Fruit fly (Drosophila melanogaster): Measurements from ENCODE around the gene CG32213.
A peak's percentile ranks its signal among the peaks of the same experiment; 100 is the strongest.

Gene CG32213

dm6 chr3L:19499334-19499733 lies 23.7 kb downstream of the CG32213 start:
- TF ChIP-seq h (GFP tag; optimal IDR thresholded peaks at IDR 0.05) (no peak), Abd-B (GFP tag; optimal IDR thresholded peaks at IDR 0.05) (no peak), foxo (GFP tag; optimal IDR thresholded peaks at IDR 0.05) (no peak), HLH106 (tag; optimal IDR thresholded peaks at IDR 0.05) (no peak), Hr83 (GFP tag; optimal IDR thresholded peaks at IDR 0.05; ENCODE audit: poor library complexity, severe bottlenecking) (no peak)

dm6 chr3L:19500698-19501097 lies 25.1 kb downstream of the CG32213 start, which contains the start of gene CG9451:
TSS of gene CG9451 (minus strand) at chr3L:19500798.
- no peak for TF ChIP-seq fru (GFP tag; optimal IDR thresholded peaks at IDR 0.05)
- no peak for TF ChIP-seq sage (GFP tag; optimal IDR thresholded peaks at IDR 0.05)
- TF ChIP-seq ey (GFP tag; optimal IDR thresholded peaks at IDR 0.05), result no peak
- no peak for TF ChIP-seq sv (GFP tag; optimal IDR thresholded peaks at IDR 0.05)
- no peak for TF ChIP-seq Sp1 (GFP tag; optimal IDR thresholded peaks at IDR 0.05)
- TF ChIP-seq woc (GFP tag; optimal IDR thresholded peaks at IDR 0.05), result no peak
- TF ChIP-seq lola (GFP tag; optimal IDR thresholded peaks at IDR 0.05), result no peak
- no peak for TF ChIP-seq dmrt93B (GFP tag; optimal IDR thresholded peaks at IDR 0.05)
- TF ChIP-seq Myc (optimal IDR thresholded peaks at IDR 0.05), result no peak

- TF ChIP-seq lola (GFP tag; optimal IDR thresholded peaks at IDR 0.05) (no peak), Vsx2 (GFP tag; optimal IDR thresholded peaks at IDR 0.05; ENCODE audit: partially characterized antibody) (no peak), Hr83 (GFP tag; optimal IDR thresholded peaks at IDR 0.05; ENCODE audit: poor library complexity, severe bottlenecking) (no peak), Sp1 (GFP tag; optimal IDR thresholded peaks at IDR 0.05) (no peak), Dif (GFP tag; optimal IDR thresholded peaks at IDR 0.05; ENCODE audit: partially characterized antibody) (no peak), pan (optimal IDR thresholded peaks at IDR 0.05) (no peak), Hnf4 (GFP tag; optimal IDR thresholded peaks at IDR 0.05) (no peak), sage (GFP tag; optimal IDR thresholded peaks at IDR 0.05) (no peak)
Observed at dm6 chr3L:19503770-19504169, 28.1 kb downstream of the CG32213 start, which contains the start of gene CG9452. TSS of gene CG9452 (minus strand) at chr3L:19503870.

dm6 chr3L:19504719-19505118 lies 29.1 kb downstream of the CG32213 start:
- no peak for TF ChIP-seq dmrt93B (GFP tag; optimal IDR thresholded peaks at IDR 0.05)
- no peak for TF ChIP-seq dl (GFP tag; optimal IDR thresholded peaks at IDR 0.05; ENCODE audit: insufficient read depth in 1 of 2, partially characterized antibody in 2 of 2)
- no peak for TF ChIP-seq HLH106 (tag; optimal IDR thresholded peaks at IDR 0.05)
- TF ChIP-seq br (GFP tag; optimal IDR thresholded peaks at IDR 0.05), result peak; percentile 34
- no peak for TF ChIP-seq jim (GFP tag; optimal IDR thresholded peaks at IDR 0.05)
- TF ChIP-seq Dif (GFP tag; optimal IDR thresholded peaks at IDR 0.05; ENCODE audit: partially characterized antibody), result no peak
- no peak for TF ChIP-seq dsf (GFP tag; optimal IDR thresholded peaks at IDR 0.05; ENCODE audit: borderline replicate concordance)
- no peak for TF ChIP-seq CG9705 (GFP tag; optimal IDR thresholded peaks at IDR 0.05)
- no peak for TF ChIP-seq lola (GFP tag; optimal IDR thresholded peaks at IDR 0.05)
- no peak for TF ChIP-seq pan (optimal IDR thresholded peaks at IDR 0.05)
- no peak for TF ChIP-seq N (GFP tag; optimal IDR thresholded peaks at IDR 0.05)
- no peak for TF ChIP-seq Vsx2 (GFP tag; optimal IDR thresholded peaks at IDR 0.05; ENCODE audit: partially characterized antibody)
- TF ChIP-seq GATAd (GFP tag; optimal IDR thresholded peaks at IDR 0.05), result no peak
- TF ChIP-seq brk (GFP tag; optimal IDR thresholded peaks at IDR 0.05), result no peak
- TF ChIP-seq CrebA (GFP tag; optimal IDR thresholded peaks at IDR 0.05; ENCODE audit: borderline replicate concordance), result no peak
- TF ChIP-seq foxo (GFP tag; optimal IDR thresholded peaks at IDR 0.05), result peak in 1 of 2 experiments; percentile 38
- TF ChIP-seq usp (GFP tag; optimal IDR thresholded peaks at IDR 0.05), result no peak
- TF ChIP-seq ey (GFP tag; optimal IDR thresholded peaks at IDR 0.05), result no peak
- TF ChIP-seq sage (GFP tag; optimal IDR thresholded peaks at IDR 0.05), result no peak
- no peak for TF ChIP-seq Myc (optimal IDR thresholded peaks at IDR 0.05)
- TF ChIP-seq rgr (GFP tag; optimal IDR thresholded peaks at IDR 0.05), result peak; percentile 66
- peak; percentile 60 for TF ChIP-seq OdsH (GFP tag; optimal IDR thresholded peaks at IDR 0.05)
- peak; percentile 47 for TF ChIP-seq Hnf4 (GFP tag; optimal IDR thresholded peaks at IDR 0.05)
- no peak for TF ChIP-seq psq (GFP tag; optimal IDR thresholded peaks at IDR 0.05)
- no peak for TF ChIP-seq Rel (GFP tag; optimal IDR thresholded peaks at IDR 0.05)
- TF ChIP-seq Rel (tag; optimal IDR thresholded peaks at IDR 0.05), result no peak
- TF ChIP-seq Hr83 (GFP tag; optimal IDR thresholded peaks at IDR 0.05; ENCODE audit: poor library complexity, severe bottlenecking), result peak; percentile 71
- peak; percentile 17 for TF ChIP-seq Jra (GFP tag; optimal IDR thresholded peaks at IDR 0.05)
- no peak for TF ChIP-seq Sp1 (GFP tag; optimal IDR thresholded peaks at IDR 0.05)
- no peak for TF ChIP-seq CG32264 (GFP tag; optimal IDR thresholded peaks at IDR 0.05)
- no peak for TF ChIP-seq Abd-B (GFP tag; optimal IDR thresholded peaks at IDR 0.05)
- no peak for TF ChIP-seq Dfd (GFP tag; optimal IDR thresholded peaks at IDR 0.05)
- TF ChIP-seq Mio (GFP tag; optimal IDR thresholded peaks at IDR 0.05), result no peak
- TF ChIP-seq Hr78 (GFP tag; optimal IDR thresholded peaks at IDR 0.05), result no peak
- TF ChIP-seq sv (GFP tag; optimal IDR thresholded peaks at IDR 0.05), result no peak
- TF ChIP-seq tai (GFP tag; optimal IDR thresholded peaks at IDR 0.05), result peak; percentile 7
- TF ChIP-seq h (GFP tag; optimal IDR thresholded peaks at IDR 0.05), result peak; percentile 73
- TF ChIP-seq woc (GFP tag; optimal IDR thresholded peaks at IDR 0.05), result no peak
- TF ChIP-seq fru (GFP tag; optimal IDR thresholded peaks at IDR 0.05), result peak; percentile 44

Measured in whole organism, wandering third instar larva.